Fruit fly (Drosophila melanogaster) whole organism, embryonic: ENCODE measurements around the gene CG10005.

Experiments used
- Atf6 ChIP-seq: fragments of 200-800 bp; sonication (Bioruptor generic); IDR thresholded peaks from 2 replicates; pipeline ENCODE4 v1.3.6; 2022; ENCODE audit warnings: missing biosample characterization, missing genetic modification characterization
- CG10209 ChIP-seq: fragments of 200-800 bp; sonication (Bioruptor generic); optimal IDR thresholded peaks from 3 replicates; lab custom pipeline; 2017; ENCODE audit warnings: missing biosample characterization, mild to moderate bottlenecking, missing genetic modification characterization, missing genetic modification reagents
- CG10267 ChIP-seq: fragments of 200-800 bp; sonication (Bioruptor generic); optimal IDR thresholded peaks from 2 replicates; lab custom pipeline; 2018; ENCODE audit warnings: missing biosample characterization, mild to moderate bottlenecking, missing genetic modification characterization, moderate library complexity
- CG10959 ChIP-seq: fragments of 200-800 bp; sonication (Bioruptor generic); IDR thresholded peaks from 2 replicates; pipeline ENCODE4 v1.3.6; 2022; ENCODE audit warnings: missing biosample characterization, missing genetic modification characterization
- CG12219 ChIP-seq: fragments of 200-800 bp; sonication (Bioruptor generic); optimal IDR thresholded peaks from 3 replicates; lab custom pipeline; 2018; ENCODE audit warnings: missing biosample characterization, mild to moderate bottlenecking, missing genetic modification characterization
- CG13775 ChIP-seq: fragments of 200-800 bp; sonication (Bioruptor generic); optimal IDR thresholded peaks from 3 replicates; lab custom pipeline; 2017; ENCODE audit warnings: missing biosample characterization, mild to moderate bottlenecking, missing genetic modification characterization
- CG14014 ChIP-seq: fragments of 200-800 bp; sonication (Bioruptor generic); IDR thresholded peaks from 2 replicates; pipeline ENCODE4 v1.3.6; 2022; ENCODE audit warnings: missing biosample characterization, missing genetic modification characterization
- CG14667 ChIP-seq: fragments of 200-800 bp; sonication (Bioruptor generic); IDR thresholded peaks from 2 replicates; pipeline ENCODE4 v1.3.6; 2022; ENCODE audit warnings: missing biosample characterization, missing genetic modification characterization
- CG15269 ChIP-seq: fragments of 200-800 bp; sonication (Bioruptor generic); optimal IDR thresholded peaks from 2 replicates; lab custom pipeline; 2018; ENCODE audit warnings: missing biosample characterization, mild to moderate bottlenecking, missing genetic modification characterization, moderate library complexity
- CG1602 ChIP-seq: fragments of 200-800 bp; sonication (Bioruptor generic); optimal IDR thresholded peaks from 3 replicates; lab custom pipeline; 2016; ENCODE audit warnings: missing biosample characterization, missing genetic modification characterization
- CG17385 ChIP-seq: fragments of 200-800 bp; sonication (Bioruptor generic); optimal IDR thresholded peaks from 3 replicates; lab custom pipeline; 2018; ENCODE audit warnings: missing biosample characterization, mild to moderate bottlenecking, missing genetic modification characterization
- CG18476 ChIP-seq: fragments of 200-800 bp; sonication (Bioruptor generic); optimal IDR thresholded peaks from 2 replicates; lab custom pipeline; 2016; ENCODE audit warnings: missing biosample characterization, mild to moderate bottlenecking, missing genetic modification characterization
- CG2875 ChIP-seq: fragments of 200-800 bp; sonication (Bioruptor generic); optimal IDR thresholded peaks from 2 replicates; lab custom pipeline; 2017; ENCODE audit warnings: missing biosample characterization, mild to moderate bottlenecking, missing genetic modification characterization, missing genetic modification reagents
- CG3726 ChIP-seq: fragments of 200-800 bp; sonication (Bioruptor generic); IDR thresholded peaks from 3 replicates; pipeline ENCODE4, ENCODE4 v1.3.6; 2022; ENCODE audit warnings: missing biosample characterization, missing genetic modification characterization
- CG3847 ChIP-seq: fragments of 200-800 bp; sonication (Bioruptor generic); IDR thresholded peaks from 2 replicates; pipeline ENCODE4 v1.3.6; 2022; ENCODE audit warnings: missing biosample characterization, missing genetic modification characterization
- CG6854 ChIP-seq: fragments of 200-800 bp; sonication (Bioruptor generic); optimal IDR thresholded peaks from 3 replicates; lab custom pipeline; 2017; ENCODE audit warnings: missing biosample characterization, mild to moderate bottlenecking, missing genetic modification characterization
- CG7839 ChIP-seq: fragments of 200-800 bp; sonication (Bioruptor generic); optimal IDR thresholded peaks from 3 replicates; lab custom pipeline; 2018; ENCODE audit warnings: missing biosample characterization, mild to moderate bottlenecking, missing genetic modification characterization, moderate library complexity
- CG9215 ChIP-seq: fragments of 200-800 bp; sonication (Bioruptor generic); IDR thresholded peaks from 2 replicates; pipeline ENCODE4 v1.3.6; 2022; ENCODE audit warnings: missing biosample characterization, missing genetic modification characterization
- CG9817 ChIP-seq: fragments of 200-800 bp; sonication (Bioruptor generic); optimal IDR thresholded peaks from 2 replicates; lab custom pipeline; 2018; ENCODE audit warnings: missing biosample characterization, mild to moderate bottlenecking, missing genetic modification characterization, moderate library complexity
- CoRest ChIP-seq: fragments of 200-800 bp; sonication (Bioruptor generic); optimal IDR thresholded peaks from 3 replicates; lab custom pipeline; 2018; ENCODE audit warnings: missing biosample characterization, mild to moderate bottlenecking, missing genetic modification characterization, moderate library complexity
- Hr51 ChIP-seq, 2 experiments: fragments of 200-800 bp; sonication (Bioruptor generic); optimal IDR thresholded peaks; 2 replicates in 1 of 2; 3 replicates in 1 of 2; lab custom pipeline; 2016 to 2018; ENCODE audit warnings: missing biosample characterization in 2 of 2, missing genetic modification characterization in 2 of 2, mild to moderate bottlenecking in 1 of 2, moderate library complexity in 1 of 2
- Med ChIP-seq: fragments of 200-800 bp; sonication (Bioruptor generic); peaks from one replicate; lab custom pipeline; 2016; ENCODE audit warnings: missing biosample characterization, missing genetic modification characterization, mild to moderate bottlenecking, inconsistent platforms, moderate library complexity
- NfI ChIP-seq: fragments of 200-800 bp; sonication (Bioruptor generic); optimal IDR thresholded peaks from 3 replicates; lab custom pipeline; 2018; ENCODE audit warnings: missing biosample characterization, mild to moderate bottlenecking, missing genetic modification characterization, moderate library complexity
- PHDP ChIP-seq: fragments of 200-800 bp; sonication (Bioruptor generic); optimal IDR thresholded peaks from 3 replicates; lab custom pipeline; 2018; ENCODE audit warnings: missing biosample characterization, mild to moderate bottlenecking, missing genetic modification characterization, moderate library complexity
- Six4 ChIP-seq: fragments of 200-800 bp; sonication (Bioruptor generic); optimal IDR thresholded peaks from 2 replicates; lab custom pipeline; 2016; ENCODE audit warnings: missing biosample characterization, missing genetic modification characterization
- Sox102F ChIP-seq: fragments of 200-800 bp; sonication (Bioruptor generic); optimal IDR thresholded peaks from 2 replicates; lab custom pipeline; 2018; ENCODE audit warnings: missing biosample characterization, mild to moderate bottlenecking, missing genetic modification characterization, moderate library complexity
- bbx ChIP-seq: fragments of 200-800 bp; sonication (Bioruptor generic); IDR thresholded peaks from 2 replicates; pipeline ENCODE4 v1.3.6; 2022; ENCODE audit warnings: missing biosample characterization, missing genetic modification characterization; ENCODE audit not compliant: partially characterized antibody
- cad ChIP-seq: fragments of >200 bp; optimal IDR thresholded peaks from 2 replicates; lab custom pipeline; 2017; ENCODE audit warnings: missing biosample characterization, missing genetic modification characterization
- caup ChIP-seq: fragments of 200-800 bp; sonication (Bioruptor generic); optimal IDR thresholded peaks from 3 replicates; lab custom pipeline; 2017; ENCODE audit warnings: missing biosample characterization, mild to moderate bottlenecking, missing genetic modification characterization, moderate library complexity; ENCODE audit not compliant: severe bottlenecking
- crc ChIP-seq: fragments of 200-800 bp; sonication (Bioruptor generic); optimal IDR thresholded peaks from 2 replicates; lab custom pipeline; 2016; ENCODE audit warnings: missing biosample characterization, missing genetic modification characterization
- dysf ChIP-seq: fragments of 200-800 bp; sonication (Bioruptor generic); IDR thresholded peaks from 3 replicates; pipeline ENCODE4 v1.3.6; 2022; ENCODE audit warnings: missing biosample characterization, missing genetic modification characterization
- fd102C ChIP-seq: fragments of 200-800 bp; sonication (Bioruptor generic); optimal IDR thresholded peaks from 2 replicates; lab custom pipeline; 2018; ENCODE audit warnings: missing biosample characterization, mild to moderate bottlenecking, missing genetic modification characterization, moderate library complexity
- fd3F ChIP-seq: fragments of 200-800 bp; sonication (Bioruptor generic); optimal IDR thresholded peaks from 2 replicates; lab custom pipeline; 2018; ENCODE audit warnings: missing biosample characterization, mild to moderate bottlenecking, missing genetic modification characterization, moderate library complexity
- gce ChIP-seq: fragments of 200-800 bp; sonication (Bioruptor generic); IDR thresholded peaks from 3 replicates; pipeline ENCODE4 v1.3.6; 2022; ENCODE audit warnings: missing biosample characterization, missing genetic modification characterization
- grau ChIP-seq: fragments of 200-800 bp; optimal IDR thresholded peaks from 3 replicates; lab custom pipeline; 2019; ENCODE audit warnings: missing biosample characterization, mild to moderate bottlenecking, missing genetic modification characterization, moderate library complexity
- grn ChIP-seq: fragments of 200-800 bp; sonication (Bioruptor generic); optimal IDR thresholded peaks from 3 replicates; lab custom pipeline; 2017; ENCODE audit warnings: missing biosample characterization, missing genetic modification characterization
- gro ChIP-seq: fragments of 200-800 bp; sonication (Bioruptor generic); optimal IDR thresholded peaks from 2 replicates; lab custom pipeline; 2016; ENCODE audit warnings: missing biosample characterization, missing genetic modification characterization
- hkb ChIP-seq, 2 experiments: fragments of 200-800 bp in 1 of 2; fragments of >200 bp in 1 of 2; sonication (Bioruptor generic) in 1 of 2; IDR thresholded peaks in 1 of 2; optimal IDR thresholded peaks in 1 of 2; 2 replicates each; pipeline versions ENCODE4 v1.3.6 to Lab custom; 2017 to 2022; ENCODE audit warnings: missing biosample characterization in 1 of 2, missing genetic modification characterization in 1 of 2
- lilli ChIP-seq: fragments of 200-800 bp; sonication (Bioruptor generic); optimal IDR thresholded peaks from 3 replicates; lab custom pipeline; 2016; ENCODE audit warnings: missing biosample characterization, missing genetic modification characterization
- nerfin-2 ChIP-seq: fragments of 200-800 bp; sonication (Bioruptor generic); IDR thresholded peaks from 2 replicates; pipeline ENCODE4 v1.3.6; 2022; ENCODE audit warnings: missing biosample characterization, missing genetic modification characterization; ENCODE audit not compliant: partially characterized antibody
- nmo ChIP-seq: fragments of 200-800 bp; sonication (Bioruptor generic); optimal IDR thresholded peaks from 2 replicates; lab custom pipeline; 2018; ENCODE audit warnings: missing biosample characterization, mild to moderate bottlenecking, missing genetic modification characterization, moderate library complexity
- onecut ChIP-seq: fragments of 200-800 bp; sonication (Bioruptor generic); IDR thresholded peaks from 2 replicates; pipeline ENCODE4 v1.3.6; 2022; ENCODE audit warnings: missing biosample characterization, missing genetic modification characterization
- pan ChIP-seq, 4 experiments: fragments of >200 bp in 3 of 4; fragments of 200-800 bp in 1 of 4; sonication (Bioruptor generic) in 1 of 4; optimal IDR thresholded peaks in 3 of 4; IDR thresholded peaks in 1 of 4; 2 replicates each; pipeline versions ENCODE4 v1.3.6 to Lab custom; 2017 to 2022; ENCODE audit warnings: missing biosample characterization in 2 of 4, missing genetic modification characterization in 2 of 4, mixed read lengths in 1 of 4
- pzg ChIP-seq: fragments of 200-800 bp; sonication (Bioruptor generic); optimal IDR thresholded peaks from 3 replicates; lab custom pipeline; 2018; ENCODE audit warnings: missing biosample characterization, mild to moderate bottlenecking, missing genetic modification characterization, moderate library complexity
- repo ChIP-seq: fragments of 200-800 bp; sonication (Bioruptor generic); optimal IDR thresholded peaks from 2 replicates; lab custom pipeline; 2016; ENCODE audit warnings: missing biosample characterization, missing genetic modification characterization
- row ChIP-seq: fragments of 200-800 bp; sonication (Bioruptor generic); IDR thresholded peaks from 3 replicates; pipeline ENCODE4 v1.3.6; 2022; ENCODE audit warnings: missing biosample characterization, missing genetic modification characterization
- sqz ChIP-seq: fragments of 200-800 bp; sonication (Bioruptor generic); optimal IDR thresholded peaks from 3 replicates; lab custom pipeline; 2018; ENCODE audit warnings: missing biosample characterization, mild to moderate bottlenecking, missing genetic modification characterization
- usp ChIP-seq: fragments of >200 bp; optimal IDR thresholded peaks from 2 replicates; lab custom pipeline; 2017; ENCODE audit warnings: missing biosample characterization, missing genetic modification characterization
- wor ChIP-seq: fragments of 200-800 bp; sonication (Bioruptor generic); IDR thresholded peaks from 2 replicates; pipeline ENCODE4 v1.3.6; 2022; ENCODE audit warnings: missing biosample characterization, missing genetic modification characterization

CG10005 gene

DNA sequence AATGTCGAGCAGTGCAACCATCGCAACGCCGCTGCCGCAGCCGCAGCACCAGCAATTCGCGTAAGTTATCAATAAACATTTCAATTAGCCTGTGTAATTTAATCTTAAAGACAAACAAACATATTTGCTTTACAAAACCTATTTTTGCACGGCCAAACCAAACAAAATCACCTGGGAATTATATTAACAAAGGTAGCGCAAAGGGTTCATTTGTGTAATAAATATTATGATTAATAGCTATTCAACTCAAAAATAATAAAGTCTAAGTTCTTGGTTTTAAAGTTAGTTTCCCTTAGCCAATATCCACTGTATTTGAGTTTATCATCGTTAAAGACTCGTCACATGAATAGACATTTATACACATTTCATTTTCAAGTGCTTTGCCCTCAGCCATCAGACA, 7.8 kb downstream of the CG10005 start (continued):
- TF ChIP-seq CG14014 = 0 out of 2 replicates have a peak, but pooled peaks have one; percentile 18
- no peak for TF ChIP-seq sqz (GFP tag; lab: Kevin White, UChicago)
- no peak for TF ChIP-seq CG10959 (GFP tag; lab: Robert Waterston, UW)
- TF ChIP-seq fd102C (GFP tag; lab: Kevin White, UChicago) = no peak
- TF ChIP-seq CG3726 = no peak
- TF ChIP-seq CG10209 (GFP tag; lab: Kevin White, UChicago) = no peak
- TF ChIP-seq pan (optimal IDR thresholded peaks at IDR 0.05; lab: Kevin White, UChicago) = no peak
- TF ChIP-seq pan (GFP tag; optimal IDR thresholded peaks at IDR 0.05 in 1 of 2, IDR thresholded peaks at IDR 0.05 in 1 of 2) = no peak
- TF ChIP-seq CG10267 (tag; lab: Kevin White, UChicago) = no peak
- TF ChIP-seq Hr51 (GFP tag; optimal IDR thresholded peaks at IDR 0.05; lab: Kevin White, UChicago) = peak in 1 of 2 experiments; percentile 18
- no peak for TF ChIP-seq gro (GFP tag; lab: Kevin White, UChicago)
- TF ChIP-seq CG6854 (GFP tag; lab: Kevin White, UChicago) = no peak
- no peak for TF ChIP-seq crc
- TF ChIP-seq hkb (optimal IDR thresholded peaks at IDR 0.05; lab: Kevin White, UChicago) = no peak
- TF ChIP-seq hkb (GFP tag; IDR thresholded peaks at IDR 0.05; lab: Robert Waterston, UW) = no peak
- no peak for TF ChIP-seq CG12219 (GFP tag; lab: Kevin White, UChicago)
- peak; percentile 32 for TF ChIP-seq CG7839 (tag; lab: Kevin White, UChicago)
- no peak for TF ChIP-seq CG9215 (GFP tag; lab: Robert Waterston, UW)
- TF ChIP-seq CG18476 (GFP tag; lab: Kevin White, UChicago) = no peak
- TF ChIP-seq wor (GFP tag; lab: Robert Waterston, UW) = no peak
- peak; percentile 1 for TF ChIP-seq fd3F (GFP tag; lab: Kevin White, UChicago)
- peak; percentile 79 for TF ChIP-seq grau (tag; lab: Kevin White, UChicago)
- peak; percentile 23 for TF ChIP-seq lilli (GFP tag; lab: Kevin White, UChicago)
- TF ChIP-seq CG13775 (GFP tag; lab: Kevin White, UChicago) = no peak
- no peak for TF ChIP-seq CG1602
- TF ChIP-seq usp (GFP tag; lab: Kevin White, UChicago) = no peak
- TF ChIP-seq nmo (GFP tag; lab: Kevin White, UChicago) = peak; percentile 20
- no peak for TF ChIP-seq gce (GFP tag; lab: Robert Waterston, UW)
- peak; percentile 18 for TF ChIP-seq CG17385 (GFP tag; lab: Kevin White, UChicago)
- TF ChIP-seq CG15269 (tag; lab: Kevin White, UChicago) = peak; percentile 48
- no peak for TF ChIP-seq CG14667 (GFP tag; lab: Robert Waterston, UW)
- TF ChIP-seq cad (GFP tag; lab: Kevin White, UChicago) = no peak
- TF ChIP-seq NfI = peak; percentile 3
- TF ChIP-seq dysf (GFP tag; lab: Robert Waterston, UW) = 0 out of 3 replicates have a peak, but pooled peaks have one; percentile 13
- no peak for TF ChIP-seq CG2875 (GFP tag; lab: Kevin White, UChicago)
- peak; percentile 80 for TF ChIP-seq Med (GFP tag; lab: Kevin White, UChicago)
- no peak for TF ChIP-seq pzg (GFP tag; lab: Kevin White, UChicago)
- peak; percentile 24 for TF ChIP-seq CG9817 (tag; lab: Kevin White, UChicago)
- no peak for TF ChIP-seq onecut (GFP tag; lab: Robert Waterston, UW)
- no peak for TF ChIP-seq repo
- peak; percentile 48 for TF ChIP-seq CoRest (tag; lab: Kevin White, UChicago)
- 0 out of 2 replicates have a peak, but pooled peaks have one; percentile 5 for TF ChIP-seq CG3847 (GFP tag; lab: Robert Waterston, UW)
- no peak for TF ChIP-seq bbx (GFP tag; lab: Robert Waterston, UW)
- TF ChIP-seq Atf6 (GFP tag; lab: Robert Waterston, UW) = peak; percentile 59; the same call in 1 of the 2 replicates
- TF ChIP-seq Sox102F (GFP tag; lab: Kevin White, UChicago) = peak; percentile 16
- TF ChIP-seq Six4 (GFP tag; lab: Kevin White, UChicago) = no peak
- no peak for TF ChIP-seq nerfin-2
- peak; percentile 19 for TF ChIP-seq PHDP
- TF ChIP-seq row (GFP tag; lab: Robert Waterston, UW) = peak; percentile 45; the same call in 2 of the 3 replicates
- no peak for TF ChIP-seq grn (GFP tag; lab: Kevin White, UChicago)
- TF ChIP-seq caup (GFP tag; lab: Kevin White, UChicago) = no peak
